Worm (Caenorhabditis elegans) whole organism, midembryonic: Measurements from ENCODE around the gene tni-1.

Source experiments
- T22C8.4 ChIP-seq: fragments of 200-800 bp; sonication (Bioruptor generic); IDR thresholded peaks from 2 replicates; pipeline ENCODE4 v1.3.6; 2022; ENCODE audit warnings: missing genetic modification characterization, missing compliant biosample characterization
- tab-1 ChIP-seq: fragments of 200-800 bp; sonication (Bioruptor generic); IDR thresholded peaks from 2 replicates; pipeline ENCODE4 v1.3.6; 2022; ENCODE audit warnings: missing genetic modification characterization, missing compliant biosample characterization

ce11 chrX:11411675-11412074 is 34.4 kb upstream of the tni-1 start:
- TF ChIP-seq T22C8.4 (GFP tag; lab: Robert Waterston, UW) (no peak), tab-1 (GFP tag; lab: Robert Waterston, UW) (no peak)
